Fruit fly (Drosophila melanogaster): Measurements from ENCODE around the gene CG34159.

CG34159 gene

DNA sequence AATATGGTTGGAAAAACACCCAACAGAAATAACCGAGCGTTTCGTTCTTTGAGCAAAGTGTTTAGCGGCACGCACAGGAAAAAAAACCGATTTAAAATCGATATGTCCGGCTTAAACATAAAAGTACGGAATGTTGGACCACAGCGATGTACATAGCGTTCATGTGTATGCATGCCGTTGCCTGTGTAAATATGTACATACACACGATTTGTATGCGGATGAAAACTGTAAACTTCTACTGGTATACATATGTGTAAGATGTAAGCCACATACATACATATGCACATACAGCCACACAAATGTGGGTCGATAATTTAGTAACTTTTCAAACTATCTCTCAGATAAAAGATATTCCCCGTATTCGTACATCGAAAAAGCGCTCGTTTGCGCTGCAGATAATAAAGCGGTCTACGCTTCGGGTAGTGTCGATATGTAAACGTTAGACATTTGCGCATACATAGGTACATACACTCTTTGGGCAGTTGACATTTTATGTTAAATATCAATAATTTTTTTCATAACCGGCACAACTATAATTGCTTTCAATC lies 45.6 kb upstream of the CG34159 start (continued):
- no peak for TF ChIP-seq Hr78 (GFP tag; optimal IDR thresholded peaks at IDR 0.05)
- TF ChIP-seq Dip2 (GFP tag; IDR thresholded peaks at IDR 0.05): no peak
- TF ChIP-seq CG1647 (GFP tag; optimal IDR thresholded peaks at IDR 0.05): no peak
- TF ChIP-seq CG33213 (GFP tag; optimal IDR thresholded peaks at IDR 0.05): peak; percentile 41
- TF ChIP-seq CG12659 (GFP tag; optimal IDR thresholded peaks at IDR 0.05): peak; percentile 1
- no peak for TF ChIP-seq wor (GFP tag; IDR thresholded peaks at IDR 0.05)
- no peak for TF ChIP-seq Dad (GFP tag; optimal IDR thresholded peaks at IDR 0.05)
- no peak for TF ChIP-seq lmd (GFP tag; IDR thresholded peaks at IDR 0.05)
- TF ChIP-seq CG1602 (GFP tag; optimal IDR thresholded peaks at IDR 0.05): no peak
- peak; percentile 73 for TF ChIP-seq ac (GFP tag; optimal IDR thresholded peaks at IDR 0.05)
- TF ChIP-seq CG2678 (tag; optimal IDR thresholded peaks at IDR 0.05): no peak
- TF ChIP-seq ase (GFP tag; IDR thresholded peaks at IDR 0.05): no peak
- TF ChIP-seq chn (GFP tag; optimal IDR thresholded peaks at IDR 0.05): no peak
- no peak; the same call in 1 of the 2 replicates for TF ChIP-seq seq (GFP tag; IDR thresholded peaks at IDR 0.05)
- TF ChIP-seq jing (GFP tag; optimal IDR thresholded peaks at IDR 0.05): no peak
- no peak for TF ChIP-seq gce (GFP tag; IDR thresholded peaks at IDR 0.05)
- no peak for TF ChIP-seq CG10654 (GFP tag; optimal IDR thresholded peaks at IDR 0.05)
- peak; percentile 91 for TF ChIP-seq nerfin-1 (tag; optimal IDR thresholded peaks at IDR 0.05)
- TF ChIP-seq NK7.1 (GFP tag; optimal IDR thresholded peaks at IDR 0.05): no peak
- TF ChIP-seq CG32772 (GFP tag; IDR thresholded peaks at IDR 0.05): no peak
- TF ChIP-seq aop (GFP tag; IDR thresholded peaks at IDR 0.05): no peak
- peak; percentile 26 for TF ChIP-seq CG8089 (GFP tag; optimal IDR thresholded peaks at IDR 0.05)
- no peak for TF ChIP-seq ftz-f1 (GFP tag; optimal IDR thresholded peaks at IDR 0.05)
- no peak for TF ChIP-seq CoRest (tag; optimal IDR thresholded peaks at IDR 0.05)
- no peak for TF ChIP-seq CG15601 (tag; optimal IDR thresholded peaks at IDR 0.05)
- TF ChIP-seq CG34422 (GFP tag; IDR thresholded peaks at IDR 0.05): 0 out of 3 replicates have a peak, but pooled peaks have one; percentile 39
- TF ChIP-seq ken (GFP tag; IDR thresholded peaks at IDR 0.05): no peak
- peak; percentile 16 for TF ChIP-seq sug (tag; optimal IDR thresholded peaks at IDR 0.05)
- TF ChIP-seq CG7786 (GFP tag; optimal IDR thresholded peaks at IDR 0.05): no peak
- no peak for TF ChIP-seq CG13894 (tag; optimal IDR thresholded peaks at IDR 0.05)
- no peak for TF ChIP-seq en (GFP tag; optimal IDR thresholded peaks at IDR 0.05)
- no peak for TF ChIP-seq prd (optimal IDR thresholded peaks at IDR 0.05)
- no peak for TF ChIP-seq prd (GFP tag; IDR thresholded peaks at IDR 0.05)
- no peak for TF ChIP-seq luna (GFP tag; optimal IDR thresholded peaks at IDR 0.05)
- TF ChIP-seq Aef1 (GFP tag; IDR thresholded peaks at IDR 0.05): no peak
- TF ChIP-seq lola (GFP tag; optimal IDR thresholded peaks at IDR 0.05): peak in 1 of 3 experiments; percentile 51
- no peak for TF ChIP-seq tll (GFP tag; optimal IDR thresholded peaks at IDR 0.05)
- TF ChIP-seq gcm (GFP tag; optimal IDR thresholded peaks at IDR 0.05): no peak
- TF ChIP-seq mld (GFP tag; IDR thresholded peaks at IDR 0.05; ENCODE audit: partially characterized antibody): no peak
- no peak for TF ChIP-seq ara (GFP tag; IDR thresholded peaks at IDR 0.05)
- TF ChIP-seq jigr1 (GFP tag; IDR thresholded peaks at IDR 0.05): no peak
- peak; percentile 11 for TF ChIP-seq CG6254 (GFP tag; optimal IDR thresholded peaks at IDR 0.05)
- TF ChIP-seq Ssrp (tag; optimal IDR thresholded peaks at IDR 0.05): no peak
- TF ChIP-seq CG4424 (GFP tag; optimal IDR thresholded peaks at IDR 0.05): no peak
- no peak for TF ChIP-seq CG3065 (GFP tag; optimal IDR thresholded peaks at IDR 0.05)
- TF ChIP-seq Dbx (GFP tag; IDR thresholded peaks at IDR 0.05): no peak
- no peak for TF ChIP-seq CG17328 (GFP tag; IDR thresholded peaks at IDR 0.05)
- TF ChIP-seq CG1792 (GFP tag; optimal IDR thresholded peaks at IDR 0.05): no peak
- TF ChIP-seq CG2712 (tag; optimal IDR thresholded peaks at IDR 0.05): peak; percentile 9
- no peak; the same call in 1 of the 2 replicates for TF ChIP-seq sob (GFP tag; IDR thresholded peaks at IDR 0.05)
- no peak for TF ChIP-seq az2 (GFP tag; optimal IDR thresholded peaks at IDR 0.05)
- TF ChIP-seq Side (GFP tag; optimal IDR thresholded peaks at IDR 0.05): peak; percentile 1

Measured in whole organism, embryonic.